Fruit fly (Drosophila melanogaster) whole organism, embryonic: ENCODE data around the gene prd1.

Experiments used
- Atf3 ChIP-seq: fragments of 200-800 bp; sonication (Bioruptor generic); optimal IDR thresholded peaks from 3 replicates; lab custom pipeline; 2016; ENCODE audit warnings: missing biosample characterization, missing genetic modification characterization
- Bdp1 ChIP-seq: fragments of 200-800 bp; sonication (Bioruptor generic); optimal IDR thresholded peaks from 3 replicates; lab custom pipeline; 2016; ENCODE audit warnings: missing biosample characterization, missing genetic modification characterization
- CG10959 ChIP-seq: fragments of 200-800 bp; sonication (Bioruptor generic); IDR thresholded peaks from 2 replicates; pipeline ENCODE4 v1.3.6; 2022; ENCODE audit warnings: missing biosample characterization, missing genetic modification characterization
- CG12155 ChIP-seq: fragments of 200-800 bp; sonication (Bioruptor generic); optimal IDR thresholded peaks from 3 replicates; lab custom pipeline; 2016; ENCODE audit warnings: missing biosample characterization, missing genetic modification characterization
- CG13624 ChIP-seq: fragments of 200-800 bp; sonication (Bioruptor generic); optimal IDR thresholded peaks from 2 replicates; lab custom pipeline; 2016; ENCODE audit warnings: missing biosample characterization, missing genetic modification characterization
- CG15011 ChIP-seq: fragments of 200-800 bp; sonication (Bioruptor generic); optimal IDR thresholded peaks from 3 replicates; lab custom pipeline; 2018; ENCODE audit warnings: missing biosample characterization, mild to moderate bottlenecking, missing genetic modification characterization
- CG18011 ChIP-seq: fragments of 200-800 bp; sonication (Bioruptor generic); optimal IDR thresholded peaks from 2 replicates; lab custom pipeline; 2017; ENCODE audit warnings: missing biosample characterization, missing genetic modification characterization, mild to moderate bottlenecking, moderate library complexity, missing genotype
- CG1832 ChIP-seq: fragments of 200-800 bp; sonication (Bioruptor generic); optimal IDR thresholded peaks from 2 replicates; lab custom pipeline; 2017; ENCODE audit warnings: missing biosample characterization, mild to moderate bottlenecking, missing genetic modification characterization, inconsistent platforms
- CG2678 ChIP-seq: fragments of 200-800 bp; sonication (Bioruptor generic); optimal IDR thresholded peaks from 3 replicates; lab custom pipeline; 2019; ENCODE audit warnings: missing biosample characterization, mild to moderate bottlenecking, missing genetic modification characterization, moderate library complexity
- CG31224 ChIP-seq: fragments of 200-800 bp; sonication (Bioruptor generic); IDR thresholded peaks from 2 replicates; pipeline ENCODE4 v1.3.6; 2022; ENCODE audit warnings: missing biosample characterization, missing genetic modification characterization
- CG31388 ChIP-seq: fragments of 200-800 bp; sonication (Bioruptor generic); optimal IDR thresholded peaks from 2 replicates; lab custom pipeline; 2016; ENCODE audit warnings: missing biosample characterization, missing genetic modification characterization
- CG34422 ChIP-seq: fragments of 200-800 bp; sonication (Bioruptor generic); IDR thresholded peaks from 3 replicates; pipeline ENCODE4 v1.3.6; 2022; ENCODE audit warnings: missing biosample characterization, missing genetic modification characterization
- CG3838 ChIP-seq: fragments of 200-800 bp; sonication (Bioruptor generic); optimal IDR thresholded peaks from 3 replicates; lab custom pipeline; 2016; ENCODE audit warnings: missing biosample characterization, missing genetic modification characterization
- CG4404 ChIP-seq: fragments of 200-800 bp; sonication (Bioruptor generic); IDR thresholded peaks from 2 replicates; pipeline ENCODE4 v1.3.6; 2022; ENCODE audit warnings: missing biosample characterization, missing genetic modification characterization
- CG4707 ChIP-seq: fragments of 200-800 bp; sonication (Bioruptor generic); optimal IDR thresholded peaks from 2 replicates; lab custom pipeline; 2018; ENCODE audit warnings: missing biosample characterization, mild to moderate bottlenecking, missing genetic modification characterization, moderate library complexity
- Hr78 ChIP-seq, 2 experiments: fragments of 200-800 bp in 1 of 2; fragments of >200 bp in 1 of 2; sonication (Bioruptor generic) in 1 of 2; optimal IDR thresholded peaks; 2 replicates each; lab custom pipeline; 2017 to 2019; ENCODE audit warnings: missing biosample characterization in 2 of 2, missing genetic modification characterization in 2 of 2, mild to moderate bottlenecking in 1 of 2, moderate library complexity in 1 of 2
- Oaz ChIP-seq: fragments of 200-800 bp; sonication (Bioruptor generic); IDR thresholded peaks from 2 replicates; pipeline ENCODE4 v1.3.6; 2022; ENCODE audit warnings: missing biosample characterization, missing genetic modification characterization
- Spps ChIP-seq: fragments of 200-800 bp; sonication (Bioruptor generic); optimal IDR thresholded peaks from 2 replicates; lab custom pipeline; 2018; ENCODE audit warnings: missing biosample characterization, mild to moderate bottlenecking, missing genetic modification characterization
- Usf ChIP-seq: fragments of 200-800 bp; sonication (Bioruptor generic); optimal IDR thresholded peaks from 2 replicates; lab custom pipeline; 2017; ENCODE audit warnings: missing genotype, missing biosample characterization, missing genetic modification characterization
- YL-1 ChIP-seq: fragments of 200-800 bp; sonication (Bioruptor generic); optimal IDR thresholded peaks from 3 replicates; lab custom pipeline; 2017; ENCODE audit warnings: missing biosample characterization, mild to moderate bottlenecking, missing genetic modification characterization
- abd-A ChIP-seq: fragments of 200-800 bp; sonication (Bioruptor generic); optimal IDR thresholded peaks from 3 replicates; lab custom pipeline; 2019; ENCODE audit warnings: missing biosample characterization, mild to moderate bottlenecking, missing genetic modification characterization, moderate library complexity
- amos ChIP-seq: fragments of 200-800 bp; sonication (Bioruptor generic); IDR thresholded peaks from 2 replicates; pipeline ENCODE4 v1.3.6; 2022; ENCODE audit warnings: missing biosample characterization, missing genetic modification characterization; ENCODE audit not compliant: partially characterized antibody
- ash1 ChIP-seq: fragments of 200-800 bp; sonication (Bioruptor generic); optimal IDR thresholded peaks from 2 replicates; lab custom pipeline; 2018; ENCODE audit warnings: missing biosample characterization, mild to moderate bottlenecking, missing genetic modification characterization
- bab2 ChIP-seq: fragments of 200-800 bp; sonication (Bioruptor generic); optimal IDR thresholded peaks from 2 replicates; lab custom pipeline; 2016; ENCODE audit warnings: missing biosample characterization, missing genetic modification characterization
- bsh ChIP-seq, 2 experiments: fragments of 200-800 bp; sonication (Bioruptor generic); optimal IDR thresholded peaks; 2 replicates each; lab custom pipeline; 2017 to 2018; ENCODE audit warnings: mild to moderate bottlenecking in 2 of 2, missing biosample characterization in 2 of 2, missing genetic modification characterization in 2 of 2, moderate library complexity in 1 of 2
- caup ChIP-seq: fragments of 200-800 bp; sonication (Bioruptor generic); optimal IDR thresholded peaks from 3 replicates; lab custom pipeline; 2017; ENCODE audit warnings: missing biosample characterization, mild to moderate bottlenecking, missing genetic modification characterization, moderate library complexity; ENCODE audit not compliant: severe bottlenecking
- corto ChIP-seq: fragments of 200-800 bp; sonication (Bioruptor generic); optimal IDR thresholded peaks from 2 replicates; lab custom pipeline; 2016; ENCODE audit warnings: missing biosample characterization, mild to moderate bottlenecking, missing genetic modification characterization, moderate library complexity
- dimm ChIP-seq: fragments of 200-800 bp; sonication (Bioruptor generic); IDR thresholded peaks from 2 replicates; pipeline ENCODE4 v1.3.6; 2022; ENCODE audit warnings: missing biosample characterization, missing genetic modification characterization
- dmrt99B ChIP-seq: fragments of 200-800 bp; sonication (Bioruptor generic); optimal IDR thresholded peaks from 2 replicates; lab custom pipeline; 2018; ENCODE audit warnings: missing biosample characterization, mild to moderate bottlenecking, missing genetic modification characterization, moderate library complexity
- dysf ChIP-seq: fragments of 200-800 bp; sonication (Bioruptor generic); IDR thresholded peaks from 3 replicates; pipeline ENCODE4 v1.3.6; 2022; ENCODE audit warnings: missing biosample characterization, missing genetic modification characterization
- esg ChIP-seq: fragments of 200-800 bp; sonication (Bioruptor generic); conservative IDR thresholded peaks from 2 replicates; pipeline ENCODE4 v1.3.6; 2022; ENCODE audit warnings: missing biosample characterization, missing genetic modification characterization
- fd102C ChIP-seq: fragments of 200-800 bp; sonication (Bioruptor generic); optimal IDR thresholded peaks from 2 replicates; lab custom pipeline; 2018; ENCODE audit warnings: missing biosample characterization, mild to moderate bottlenecking, missing genetic modification characterization, moderate library complexity
- ftz-f1 ChIP-seq: fragments of 200-800 bp; sonication (Bioruptor generic); optimal IDR thresholded peaks from 2 replicates; lab custom pipeline; 2016; ENCODE audit warnings: missing biosample characterization, missing genetic modification characterization
- fu2 ChIP-seq: fragments of 200-800 bp; sonication (Bioruptor generic); optimal IDR thresholded peaks from 2 replicates; lab custom pipeline; 2016; ENCODE audit warnings: missing biosample characterization, missing genetic modification characterization
- gce ChIP-seq: fragments of 200-800 bp; sonication (Bioruptor generic); IDR thresholded peaks from 3 replicates; pipeline ENCODE4 v1.3.6; 2022; ENCODE audit warnings: missing biosample characterization, missing genetic modification characterization
- hb ChIP-seq: fragments of 200-800 bp; sonication (Bioruptor generic); IDR thresholded peaks from 3 replicates; pipeline ENCODE4 v1.3.6; 2022; ENCODE audit warnings: missing biosample characterization, missing genetic modification characterization; ENCODE audit not compliant: partially characterized antibody
- her ChIP-seq: fragments of 200-800 bp; sonication (Bioruptor generic); optimal IDR thresholded peaks from 2 replicates; lab custom pipeline; 2016; ENCODE audit warnings: missing biosample characterization, missing genetic modification characterization
- ken ChIP-seq: fragments of 200-800 bp; sonication (Bioruptor generic); IDR thresholded peaks from 3 replicates; pipeline ENCODE4 v1.3.6; 2022; ENCODE audit warnings: missing biosample characterization, missing genetic modification characterization
- lbe ChIP-seq: fragments of 200-800 bp; sonication (Bioruptor generic); optimal IDR thresholded peaks from 2 replicates; lab custom pipeline; 2016; ENCODE audit warnings: missing biosample characterization, mild to moderate bottlenecking, missing genetic modification characterization
- lov ChIP-seq, 2 experiments: fragments of 200-800 bp in 1 of 2; fragments of >200 bp in 1 of 2; sonication (Bioruptor generic) in 1 of 2; IDR thresholded peaks in 1 of 2; optimal IDR thresholded peaks in 1 of 2; 2 replicates in 1 of 2; 3 replicates in 1 of 2; pipeline versions ENCODE4 v1.3.6 to Lab custom; 2017 to 2022; ENCODE audit warnings: missing biosample characterization in 1 of 2, missing genetic modification characterization in 1 of 2
- peb ChIP-seq: fragments of 200-800 bp; sonication (Bioruptor generic); IDR thresholded peaks from 2 replicates; pipeline ENCODE4 v1.3.6; 2022; ENCODE audit warnings: missing biosample characterization, missing genetic modification characterization
- run ChIP-seq: fragments of 200-800 bp; sonication (Bioruptor generic); optimal IDR thresholded peaks from 3 replicates; lab custom pipeline; 2018; ENCODE audit warnings: missing biosample characterization, mild to moderate bottlenecking, missing genetic modification characterization
- salm ChIP-seq: fragments of 200-800 bp; sonication (Bioruptor generic); optimal IDR thresholded peaks from 2 replicates; lab custom pipeline; 2018; ENCODE audit warnings: missing biosample characterization, mild to moderate bottlenecking, missing genetic modification characterization
- slbo ChIP-seq: fragments of 200-800 bp; sonication (Bioruptor generic); IDR thresholded peaks from 2 replicates; pipeline ENCODE4 v1.3.6; 2022; ENCODE audit warnings: missing biosample characterization, missing genetic modification characterization
- sna ChIP-seq: fragments of 200-800 bp; sonication (Bioruptor generic); IDR thresholded peaks from 2 replicates; pipeline ENCODE4 v1.3.6; 2022; ENCODE audit warnings: missing biosample characterization, missing genetic modification characterization; ENCODE audit not compliant: partially characterized antibody
- sr ChIP-seq: fragments of 200-800 bp; sonication (Bioruptor generic); IDR thresholded peaks from 3 replicates; pipeline ENCODE4 v1.3.6; 2022; ENCODE audit warnings: missing biosample characterization, missing genetic modification characterization
- tll ChIP-seq, 2 experiments: fragments of 200-800 bp in 1 of 2; fragments of >200 bp in 1 of 2; sonication (Bioruptor generic) in 1 of 2; optimal IDR thresholded peaks; 2 replicates each; lab custom pipeline; 2017 to 2019; ENCODE audit warnings: missing biosample characterization in 2 of 2, missing genetic modification characterization in 2 of 2, mild to moderate bottlenecking in 1 of 2, moderate library complexity in 1 of 2
- vvl ChIP-seq: fragments of 200-800 bp; sonication (Bioruptor generic); IDR thresholded peaks from 2 replicates; pipeline ENCODE4 v1.3.6; 2022; ENCODE audit warnings: missing biosample characterization, missing genetic modification characterization

prd1 gene

DNA sequence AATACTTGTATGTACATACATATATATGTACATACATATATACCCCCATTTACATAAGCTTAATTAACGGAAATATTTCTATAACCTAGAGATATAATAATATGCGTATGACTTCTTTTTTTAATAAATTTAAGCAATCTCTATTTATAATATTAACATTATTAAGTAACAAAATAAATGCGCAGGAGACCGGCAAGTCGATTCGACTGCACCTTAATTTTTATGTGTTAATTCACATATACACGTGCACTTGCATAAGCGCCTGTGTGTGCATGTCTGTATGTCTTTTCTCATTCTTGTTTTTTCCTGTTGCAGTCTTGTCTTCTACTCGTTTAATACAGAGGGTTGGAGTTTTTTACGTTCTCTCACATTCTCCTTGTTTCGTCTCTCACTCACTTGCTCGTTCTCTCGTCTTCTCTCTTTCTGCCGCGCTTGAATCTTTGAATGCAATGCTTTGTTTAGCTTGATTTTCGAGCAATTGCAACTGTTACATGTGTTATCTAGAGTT lies 6.6 kb downstream of the prd1 start (continued):
- TF ChIP-seq amos, result no peak
- TF ChIP-seq gce, result peak; percentile 60; the same call in 2 of the 3 replicates
- peak; percentile 84 for TF ChIP-seq ken (GFP tag; lab: Robert Waterston, UW)
- TF ChIP-seq ftz-f1 (GFP tag; lab: Kevin White, UChicago), result no peak
- TF ChIP-seq CG18011 (GFP tag; lab: Kevin White, UChicago), result peak; percentile 26
- TF ChIP-seq caup, result peak; percentile 58
- TF ChIP-seq Atf3 (GFP tag; lab: Kevin White, UChicago), result peak; percentile 43
- peak; percentile 84 for TF ChIP-seq lbe
- peak; percentile 78 for TF ChIP-seq esg
- no peak for TF ChIP-seq hb
- peak; percentile 80 for TF ChIP-seq dysf
- peak; percentile 93 for TF ChIP-seq CG10959
- no peak for TF ChIP-seq slbo (GFP tag; lab: Robert Waterston, UW)
- TF ChIP-seq CG4404, result peak; percentile 93
- peak; percentile 88 for TF ChIP-seq salm
- no peak for TF ChIP-seq CG1832 (GFP tag; lab: Kevin White, UChicago)
- peak; percentile 90; the same call in 2 of the 3 replicates for TF ChIP-seq CG34422
- no peak for TF ChIP-seq abd-A
- no peak for TF ChIP-seq her
- peak; percentile 71 for TF ChIP-seq dimm (GFP tag; lab: Robert Waterston, UW)
- TF ChIP-seq CG12155 (GFP tag; lab: Kevin White, UChicago), result peak; percentile 84
- TF ChIP-seq lov (optimal IDR thresholded peaks at IDR 0.05; lab: Kevin White, UChicago), result no peak
- peak; percentile 94 for TF ChIP-seq lov (GFP tag; IDR thresholded peaks at IDR 0.05; lab: Robert Waterston, UW)
- peak; percentile 96 for TF ChIP-seq vvl (GFP tag; lab: Robert Waterston, UW)
- peak in 1 of 2 experiments; percentile 92 for TF ChIP-seq Hr78 (GFP tag; optimal IDR thresholded peaks at IDR 0.05; lab: Kevin White, UChicago)
- peak; percentile 92 for TF ChIP-seq fd102C (GFP tag; lab: Kevin White, UChicago)
- peak; percentile 95 for TF ChIP-seq Spps (tag; lab: Kevin White, UChicago)
- peak; percentile 49 for TF ChIP-seq CG31388
- TF ChIP-seq CG15011 (GFP tag; lab: Kevin White, UChicago), result peak; percentile 75
- TF ChIP-seq bab2 (GFP tag; lab: Kevin White, UChicago), result peak; percentile 35
- TF ChIP-seq dmrt99B (tag; lab: Kevin White, UChicago), result peak; percentile 94
- peak; percentile 81 for TF ChIP-seq CG4707
- peak; percentile 50 for TF ChIP-seq Oaz (GFP tag; lab: Robert Waterston, UW)
- peak; percentile 91 to 98 for TF ChIP-seq bsh (GFP tag; optimal IDR thresholded peaks at IDR 0.05; lab: Kevin White, UChicago)
- TF ChIP-seq CG13624 (GFP tag; lab: Kevin White, UChicago), result no peak
- peak; percentile 95 for TF ChIP-seq CG2678 (tag; lab: Kevin White, UChicago)
- no peak for TF ChIP-seq fu2 (GFP tag; lab: Kevin White, UChicago)
- peak; percentile 19 for TF ChIP-seq Bdp1 (GFP tag; lab: Kevin White, UChicago)
- peak; percentile 22 for TF ChIP-seq CG3838 (GFP tag; lab: Kevin White, UChicago)
- peak in 1 of 2 experiments; percentile 12 for TF ChIP-seq tll (GFP tag; optimal IDR thresholded peaks at IDR 0.05; lab: Kevin White, UChicago)
- peak; percentile 83 for TF ChIP-seq run (tag; lab: Kevin White, UChicago)
- peak; percentile 83 for TF ChIP-seq peb (GFP tag; lab: Robert Waterston, UW)
- TF ChIP-seq YL-1 (GFP tag; lab: Kevin White, UChicago), result peak; percentile 49
- peak; percentile 51 for TF ChIP-seq corto (GFP tag; lab: Kevin White, UChicago)
- peak; percentile 95 for TF ChIP-seq Usf (GFP tag; lab: Kevin White, UChicago)
- no peak for TF ChIP-seq sr (GFP tag; lab: Robert Waterston, UW)
- peak; percentile 22; the same call in 1 of the 2 replicates for TF ChIP-seq CG31224 (GFP tag; lab: Robert Waterston, UW)
- TF ChIP-seq sna, result no peak
- TF ChIP-seq ash1 (GFP tag; lab: Kevin White, UChicago), result no peak
